Fruit fly (Drosophila melanogaster): ENCODE measurements around the gene CG8508.

dm6 chr3R:13220478-13220877 lies 34.2 kb upstream of the CG8508 start, which contains the start of gene CG8476:
- TF ChIP-seq Clk (GFP tag; optimal IDR thresholded peaks at IDR 0.05): no peak
- no peak for TF ChIP-seq tj (GFP tag; optimal IDR thresholded peaks at IDR 0.05)
- TF ChIP-seq CG12768 (GFP tag; optimal IDR thresholded peaks at IDR 0.05): no peak

All from whole organism, adult.